Worm (Caenorhabditis elegans) whole organism, L1 larva: ENCODE data around the gene best-24.

Experiments used
- C04F5.9 ChIP-seq: sonication (generic microtip); optimal IDR thresholded peaks from 2 replicates; lab custom pipeline; 2016; ENCODE audit warnings: missing genetic modification characterization, missing compliant biosample characterization
- F16B12.6 ChIP-seq: fragments of 150-350 bp; optimal IDR thresholded peaks from 2 replicates; lab custom pipeline; 2014; ENCODE audit warnings: missing biosample characterization, missing genetic modification characterization
- alr-1 ChIP-seq: fragments of 200-800 bp; sonication (Bioruptor generic); optimal IDR thresholded peaks from 2 replicates; lab custom pipeline; 2018; ENCODE audit warnings: borderline replicate concordance, mild to moderate bottlenecking, missing genetic modification characterization, missing compliant biosample characterization
- aly-2 ChIP-seq: fragments of 150-350 bp; optimal IDR thresholded peaks from 2 replicates; lab custom pipeline; 2014; ENCODE audit warnings: missing biosample characterization, missing genetic modification characterization
- ama-1 ChIP-seq: fragments of 150-350 bp; optimal IDR thresholded peaks from 2 replicates; lab custom pipeline; 2014
- ceh-63 ChIP-seq: fragments of 200-800 bp; sonication (Bioruptor generic); optimal IDR thresholded peaks from 2 replicates; lab custom pipeline; 2018; ENCODE audit warnings: mild to moderate bottlenecking, missing genetic modification characterization, missing compliant biosample characterization
- ceh-82 ChIP-seq, 3 experiments: fragments of 150-350 bp in 1 of 3; sonication (generic microtip) in 2 of 3; optimal IDR thresholded peaks; 2 replicates each; lab custom pipeline; 2014 to 2017; ENCODE audit warnings: missing biosample characterization in 3 of 3, missing genetic modification characterization in 3 of 3
- ceh-88 ChIP-seq: fragments of 200-800 bp; sonication (Bioruptor generic); IDR thresholded peaks from 2 replicates; pipeline ENCODE4 v1.3.6; 2022; ENCODE audit warnings: missing genetic modification characterization, missing compliant biosample characterization
- dpl-1 ChIP-seq, 3 experiments: fragments of 150-350 bp in 2 of 3; sonication (generic microtip) in 1 of 3; optimal IDR thresholded peaks; 2 replicates each; lab custom pipeline; 2014 to 2017; ENCODE audit warnings: missing biosample characterization in 3 of 3, missing genetic modification characterization in 3 of 3, missing genetic modification reagents in 3 of 3
- efl-1 ChIP-seq, 4 experiments: fragments of 150-350 bp; optimal IDR thresholded peaks in 3 of 4; peaks in 1 of 4; 1 replicate in 1 of 4; 2 replicates in 3 of 4; lab custom pipeline; 2014; ENCODE audit warnings: missing biosample characterization in 2 of 4, missing genetic modification characterization in 2 of 4, missing genetic modification reagents in 2 of 4
- efl-3 ChIP-seq: fragments of 200-800 bp; sonication (Bioruptor generic); optimal IDR thresholded peaks from 2 replicates; lab custom pipeline; 2018; ENCODE audit warnings: mild to moderate bottlenecking, missing genetic modification characterization, missing compliant biosample characterization
- egl-13 ChIP-seq: sonication (generic microtip); optimal IDR thresholded peaks from 2 replicates; lab custom pipeline; 2016; ENCODE audit warnings: missing genotype, missing genetic modification reagents, missing genetic modification characterization, missing compliant biosample characterization
- egl-27 ChIP-seq, 2 experiments: fragments of 150-350 bp in 1 of 2; sonication (generic microtip); optimal IDR thresholded peaks; 3 replicates each; lab custom pipeline; 2017 to 2018; ENCODE audit warnings: missing biosample characterization in 2 of 2, missing genetic modification characterization in 2 of 2, missing genetic modification reagents in 2 of 2
- elt-2 ChIP-seq: sonication (generic microtip); optimal IDR thresholded peaks from 2 replicates; lab custom pipeline; 2016; ENCODE audit warnings: missing genetic modification characterization, mild to moderate bottlenecking, inconsistent platforms, missing compliant biosample characterization, missing genetic modification reagents
- fkh-4 ChIP-seq: sonication (generic microtip); optimal IDR thresholded peaks from 2 replicates; lab custom pipeline; 2016; ENCODE audit warnings: missing compliant biosample characterization, missing genetic modification characterization, borderline replicate concordance
- fkh-8 ChIP-seq: sonication (generic microtip); optimal IDR thresholded peaks from 2 replicates; lab custom pipeline; 2016; ENCODE audit warnings: mild to moderate bottlenecking, missing genetic modification characterization, missing compliant biosample characterization
- fos-1 ChIP-seq: fragments of 150-350 bp; optimal IDR thresholded peaks from 2 replicates; lab custom pipeline; 2014; ENCODE audit warnings: missing biosample characterization, missing genetic modification characterization
- grh-1 ChIP-seq: fragments of 200-800 bp; sonication (Bioruptor generic); IDR thresholded peaks from 2 replicates; pipeline ENCODE4 v1.3.6; 2022; ENCODE audit warnings: missing genetic modification reagents, missing genetic modification characterization, missing compliant biosample characterization
- hlh-4 ChIP-seq: sonication (generic microtip); optimal IDR thresholded peaks from 2 replicates; lab custom pipeline; 2016; ENCODE audit warnings: mild to moderate bottlenecking, missing genetic modification characterization, missing compliant biosample characterization
- isw-1 ChIP-seq: fragments of 200-800 bp; sonication (Bioruptor generic); IDR thresholded peaks from 2 replicates; pipeline ENCODE4 v1.3.6; 2022; ENCODE audit warnings: missing genetic modification characterization, missing compliant biosample characterization
- jun-1 ChIP-seq: fragments of 150-350 bp; optimal IDR thresholded peaks from 2 replicates; lab custom pipeline; 2014; ENCODE audit warnings: missing biosample characterization, missing genetic modification reagents, missing genetic modification characterization
- lin-13 ChIP-seq: fragments of 150-350 bp; optimal IDR thresholded peaks from 2 replicates; lab custom pipeline; 2014; ENCODE audit warnings: missing biosample characterization, missing genetic modification reagents, missing genetic modification characterization
- lin-14 ChIP-seq: fragments of 200-800 bp; sonication (Bioruptor generic); optimal IDR thresholded peaks from 2 replicates; lab custom pipeline; 2018; ENCODE audit warnings: mild to moderate bottlenecking, missing genetic modification characterization, moderate library complexity, missing compliant biosample characterization
- lin-15B ChIP-seq: fragments of 150-350 bp; sonication (generic microtip); optimal IDR thresholded peaks from 3 replicates; lab custom pipeline; 2014; ENCODE audit warnings: missing biosample characterization, missing genetic modification characterization
- lin-39 ChIP-seq: fragments of 150-350 bp; optimal IDR thresholded peaks from 2 replicates; lab custom pipeline; 2014; ENCODE audit warnings: missing biosample characterization, missing genetic modification reagents, missing genetic modification characterization
- lsy-2 ChIP-seq, 2 experiments: fragments of 150-350 bp; optimal IDR thresholded peaks; 2 replicates each; lab custom pipeline; 2014; ENCODE audit warnings: missing biosample characterization in 2 of 2, missing genetic modification characterization in 2 of 2
- mab-9 ChIP-seq: fragments of 200-800 bp; sonication (Bioruptor generic); IDR thresholded peaks from 2 replicates; pipeline ENCODE4 v1.3.6; 2022; ENCODE audit warnings: missing genetic modification reagents, missing genetic modification characterization, missing compliant biosample characterization
- mdl-1 ChIP-seq, 2 experiments: fragments of 150-350 bp; optimal IDR thresholded peaks; 2 replicates each; lab custom pipeline; 2014 to 2017; ENCODE audit warnings: missing biosample characterization in 2 of 2, missing genetic modification characterization in 2 of 2, inconsistent platforms in 1 of 2
- mef-2 ChIP-seq: fragments of 150-350 bp; optimal IDR thresholded peaks from 2 replicates; lab custom pipeline; 2014; ENCODE audit warnings: missing biosample characterization, missing genetic modification characterization
- mep-1 ChIP-seq: fragments of 150-350 bp; optimal IDR thresholded peaks from 2 replicates; lab custom pipeline; 2014; ENCODE audit warnings: missing biosample characterization, missing genetic modification characterization
- nhr-11 ChIP-seq: fragments of 150-350 bp; optimal IDR thresholded peaks from 2 replicates; lab custom pipeline; 2014; ENCODE audit warnings: missing biosample characterization, missing genetic modification characterization
- nhr-19 ChIP-seq: fragments of 200-800 bp; sonication (Bioruptor generic); conservative IDR thresholded peaks from 2 replicates; pipeline ENCODE4 v1.3.6; 2022; ENCODE audit warnings: missing genetic modification characterization, missing compliant biosample characterization
- nhr-20 ChIP-seq: sonication (generic microtip); optimal IDR thresholded peaks from 2 replicates; lab custom pipeline; 2016; ENCODE audit warnings: mild to moderate bottlenecking, missing genetic modification characterization, missing compliant biosample characterization
- nhr-28 ChIP-seq: fragments of 150-350 bp; optimal IDR thresholded peaks from 2 replicates; lab custom pipeline; 2014; ENCODE audit warnings: missing biosample characterization, missing genetic modification characterization
- nhr-47 ChIP-seq: sonication (generic microtip); optimal IDR thresholded peaks from 2 replicates; lab custom pipeline; 2016; ENCODE audit warnings: mild to moderate bottlenecking, missing genetic modification characterization, moderate library complexity, missing compliant biosample characterization
- nhr-71 ChIP-seq: sonication (generic microtip); optimal IDR thresholded peaks from 2 replicates; lab custom pipeline; 2016; ENCODE audit warnings: mild to moderate bottlenecking, missing genetic modification characterization, moderate library complexity, missing compliant biosample characterization
- nhr-76 ChIP-seq: sonication (generic microtip); optimal IDR thresholded peaks from 2 replicates; lab custom pipeline; 2017; ENCODE audit warnings: missing biosample characterization, missing genetic modification characterization
- nhr-85 ChIP-seq: sonication (generic microtip); peaks from one replicate; lab custom pipeline; 2016; ENCODE audit warnings: missing genetic modification characterization, inconsistent platforms, missing compliant biosample characterization
- nhr-90 ChIP-seq: sonication (generic microtip); optimal IDR thresholded peaks from 2 replicates; lab custom pipeline; 2016; ENCODE audit warnings: mild to moderate bottlenecking, missing genetic modification characterization, missing compliant biosample characterization; ENCODE audit not compliant: poor library complexity
- pax-3 ChIP-seq: fragments of 200-800 bp; sonication (Bioruptor generic); optimal IDR thresholded peaks from 2 replicates; lab custom pipeline; 2018; ENCODE audit warnings: mild to moderate bottlenecking, missing genetic modification characterization, moderate library complexity, missing compliant biosample characterization
- snpc-4 ChIP-seq: fragments of 150-350 bp; optimal IDR thresholded peaks from 2 replicates; lab custom pipeline; 2014; ENCODE audit warnings: missing biosample characterization, missing genetic modification characterization
- sox-4 ChIP-seq: sonication (generic microtip); optimal IDR thresholded peaks from 2 replicates; lab custom pipeline; 2016; ENCODE audit warnings: missing genetic modification characterization, missing compliant biosample characterization
- sptf-1 ChIP-seq: fragments of 150-350 bp; optimal IDR thresholded peaks from 2 replicates; lab custom pipeline; 2014; ENCODE audit warnings: missing biosample characterization, missing genetic modification characterization
- sup-37 ChIP-seq: fragments of 200-800 bp; sonication (Bioruptor generic); optimal IDR thresholded peaks from 2 replicates; lab custom pipeline; 2018; ENCODE audit warnings: mild to moderate bottlenecking, missing genetic modification characterization, missing compliant biosample characterization
- tbx-2 ChIP-seq: sonication (generic microtip); optimal IDR thresholded peaks from 2 replicates; lab custom pipeline; 2016; ENCODE audit warnings: missing genetic modification characterization, missing compliant biosample characterization
- tlp-1 ChIP-seq: fragments of 150-350 bp; optimal IDR thresholded peaks from 2 replicates; lab custom pipeline; 2014; ENCODE audit warnings: missing biosample characterization, missing genetic modification characterization
- unc-30 ChIP-seq: sonication (generic microtip); optimal IDR thresholded peaks from 2 replicates; lab custom pipeline; 2017; ENCODE audit warnings: missing biosample characterization, missing genetic modification characterization
- unc-62 ChIP-seq: fragments of 150-350 bp; optimal IDR thresholded peaks from 2 replicates; lab custom pipeline; 2014; ENCODE audit warnings: missing biosample characterization, missing genetic modification reagents, missing genetic modification characterization
- vab-15 ChIP-seq: sonication (generic microtip); optimal IDR thresholded peaks from 2 replicates; lab custom pipeline; 2017; ENCODE audit warnings: missing genotype, mild to moderate bottlenecking, missing genetic modification characterization, missing compliant biosample characterization
- xbp-1 ChIP-seq: sonication (generic microtip); optimal IDR thresholded peaks from 2 replicates; lab custom pipeline; 2016; ENCODE audit warnings: missing genetic modification characterization, missing compliant biosample characterization
- zag-1 ChIP-seq: fragments of 150-350 bp; optimal IDR thresholded peaks from 2 replicates; lab custom pipeline; 2014; ENCODE audit warnings: missing biosample characterization, missing genetic modification characterization
- zip-4 ChIP-seq: fragments of 200-800 bp; sonication (Bioruptor generic); optimal IDR thresholded peaks from 2 replicates; lab custom pipeline; 2018; ENCODE audit warnings: mild to moderate bottlenecking, missing genetic modification characterization, moderate library complexity, missing compliant biosample characterization
- ztf-4 ChIP-seq: fragments of 150-350 bp; optimal IDR thresholded peaks from 2 replicates; lab custom pipeline; 2014; ENCODE audit warnings: missing biosample characterization, missing genetic modification characterization

best-24 gene

DNA sequence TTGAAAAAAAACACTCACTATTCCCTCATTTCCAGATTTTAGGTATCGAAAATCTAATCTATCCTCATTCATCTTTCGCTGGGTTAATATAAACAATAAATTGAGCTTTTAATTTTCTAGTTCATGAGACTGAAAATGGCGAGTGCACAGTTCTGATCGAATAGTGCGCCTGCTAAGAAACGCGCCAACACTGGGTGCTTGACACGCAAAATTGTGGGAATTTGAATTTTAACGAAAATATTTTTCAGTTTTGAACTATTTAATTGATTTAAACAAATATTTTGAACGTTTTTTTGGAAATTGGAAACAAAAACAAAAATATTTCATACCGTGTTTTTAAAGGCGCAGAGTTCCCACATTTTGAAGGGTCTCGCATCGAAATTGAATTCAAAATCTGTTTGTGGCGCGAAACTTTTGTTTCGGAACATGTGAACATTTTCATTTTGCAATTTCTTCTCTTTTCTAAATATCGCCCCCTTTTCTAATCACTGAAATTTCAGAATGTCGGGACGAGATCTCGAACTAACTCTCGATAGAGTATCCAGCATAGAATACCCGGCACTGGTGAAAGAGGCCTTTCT, 27.8 kb downstream of the best-24 start, which contains the start of the genes C29E4.13 and npp-15 (continued):
- TF ChIP-seq F16B12.6 (tag; lab: Kevin White, UChicago): peak; percentile 44
- peak; percentile 56 to 87 (median 83) for TF ChIP-seq dpl-1 (GFP tag; optimal IDR thresholded peaks at IDR 0.05; lab: Kevin White, UChicago)
- no peak for TF ChIP-seq sup-37 (GFP tag; lab: Kevin White, UChicago)
- TF ChIP-seq lsy-2 (tag; optimal IDR thresholded peaks at IDR 0.05; lab: Kevin White, UChicago): peak; percentile 64 to 74
- no peak for TF ChIP-seq aly-2 (tag; lab: Kevin White, UChicago)
- TF ChIP-seq sptf-1 (tag; lab: Kevin White, UChicago): no peak
- TF ChIP-seq hlh-4 (tag; lab: Kevin White, UChicago): no peak
- TF ChIP-seq isw-1 (GFP tag; lab: Robert Waterston, UW): no peak
- TF ChIP-seq efl-1 (optimal IDR thresholded peaks at IDR 0.05; lab: Kevin White, UChicago): peak; percentile 64 to 81
- peak; percentile 83 to 98 for TF ChIP-seq efl-1 (GFP tag; optimal IDR thresholded peaks at IDR 0.05 in 1 of 2; lab: Kevin White, UChicago)
- TF ChIP-seq nhr-19: no peak; the same call in 1 of the 2 replicates
- no peak for TF ChIP-seq nhr-28 (tag; lab: Kevin White, UChicago)
- no peak for TF ChIP-seq egl-27 (tag; optimal IDR thresholded peaks at IDR 0.05; lab: Kevin White, UChicago)
- no peak for TF ChIP-seq alr-1
- no peak for TF ChIP-seq fkh-8 (tag; lab: Kevin White, UChicago)
- TF ChIP-seq zip-4 (GFP tag; lab: Kevin White, UChicago): no peak
- TF ChIP-seq grh-1 (GFP tag; lab: Robert Waterston, UW): no peak
- TF ChIP-seq ama-1 (lab: Kevin White, UChicago): no peak
- TF ChIP-seq mef-2 (tag; lab: Kevin White, UChicago): no peak
- no peak for TF ChIP-seq jun-1
- TF ChIP-seq C04F5.9 (tag; lab: Kevin White, UChicago): no peak
- no peak for TF ChIP-seq nhr-76 (tag; lab: Kevin White, UChicago)
- TF ChIP-seq nhr-90: peak; percentile 27
- TF ChIP-seq nhr-47 (tag; lab: Kevin White, UChicago): no peak
- TF ChIP-seq mdl-1 (tag; optimal IDR thresholded peaks at IDR 0.05; lab: Kevin White, UChicago): peak in 1 of 2 experiments; percentile 17
- no peak for TF ChIP-seq egl-13 (tag; lab: Kevin White, UChicago)
- TF ChIP-seq fkh-4: no peak
- no peak for TF ChIP-seq pax-3
- peak; percentile 70 for TF ChIP-seq mep-1
- no peak for TF ChIP-seq zag-1
- peak in 1 of 3 experiments; percentile 35 for TF ChIP-seq ceh-82 (tag; optimal IDR thresholded peaks at IDR 0.05; lab: Kevin White, UChicago)
- TF ChIP-seq tbx-2 (tag; lab: Kevin White, UChicago): no peak
- no peak for TF ChIP-seq snpc-4 (tag; lab: Kevin White, UChicago)
- TF ChIP-seq xbp-1: peak; percentile 39
- TF ChIP-seq lin-39: peak; percentile 29
- no peak for TF ChIP-seq mab-9 (GFP tag; lab: Robert Waterston, UW)
- no peak for TF ChIP-seq sox-4
- no peak for TF ChIP-seq ceh-63 (GFP tag; lab: Kevin White, UChicago)
- TF ChIP-seq nhr-71 (tag; lab: Kevin White, UChicago): peak; percentile 53
- TF ChIP-seq elt-2: no peak
- no peak for TF ChIP-seq nhr-11 (tag; lab: Kevin White, UChicago)
- TF ChIP-seq vab-15 (tag; lab: Kevin White, UChicago): no peak
- TF ChIP-seq unc-62 (GFP tag; lab: Kevin White, UChicago): no peak
- TF ChIP-seq lin-13 (GFP tag; lab: Kevin White, UChicago): no peak
- TF ChIP-seq ceh-88 (GFP tag; lab: Robert Waterston, UW): no peak
- TF ChIP-seq ztf-4 (tag; lab: Kevin White, UChicago): no peak
- no peak for TF ChIP-seq lin-14 (GFP tag; lab: Kevin White, UChicago)
- TF ChIP-seq nhr-20 (tag; lab: Kevin White, UChicago): peak; percentile 51
- no peak for TF ChIP-seq fos-1 (tag; lab: Kevin White, UChicago)
- no peak for TF ChIP-seq nhr-85
- TF ChIP-seq lin-15B (tag; lab: Kevin White, UChicago): peak; percentile 18
- no peak for TF ChIP-seq tlp-1 (tag; lab: Kevin White, UChicago)
- no peak for TF ChIP-seq efl-3 (GFP tag; lab: Kevin White, UChicago)
- no peak for TF ChIP-seq unc-30 (tag; lab: Kevin White, UChicago)
